Worm (Caenorhabditis elegans) whole organism, young adult: ENCODE measurements around the gene C34D4.10.

ENCODE experiments used
- B0019.2 ChIP-seq: fragments of 200-800 bp; sonication (Bioruptor generic); conservative IDR thresholded peaks from 2 replicates; pipeline ENCODE4 v1.3.6; 2022; ENCODE audit warnings: missing genetic modification reagents, missing genetic modification characterization, missing compliant biosample characterization
- B0261.1 ChIP-seq: sonication (generic microtip); optimal IDR thresholded peaks from 2 replicates; lab custom pipeline; 2016; ENCODE audit warnings: mild to moderate bottlenecking, missing genetic modification characterization, moderate library complexity, missing compliant biosample characterization
- ceh-27 ChIP-seq: fragments of 200-800 bp; sonication (Bioruptor generic); optimal IDR thresholded peaks from 2 replicates; lab custom pipeline; 2018; ENCODE audit warnings: mild to moderate bottlenecking, missing genetic modification characterization, moderate library complexity, missing compliant biosample characterization
- mel-28 ChIP-seq: sonication (generic microtip); optimal IDR thresholded peaks from 2 replicates; lab custom pipeline; 2016; ENCODE audit warnings: borderline replicate concordance, mild to moderate bottlenecking, missing genetic modification characterization, missing compliant biosample characterization
- pbrm-1 ChIP-seq: fragments of 200-800 bp; sonication (Bioruptor generic); IDR thresholded peaks from 2 replicates; pipeline ENCODE4 v1.3.6; 2022; ENCODE audit warnings: missing genetic modification reagents, missing genetic modification characterization, missing compliant biosample characterization
- pha-4 ChIP-seq: fragments of 150-350 bp; sonication (generic microtip); optimal IDR thresholded peaks from 2 replicates; lab custom pipeline; 2014; ENCODE audit warnings: missing biosample characterization, missing genetic modification reagents, missing genetic modification characterization
- sdz-38 ChIP-seq: sonication (generic microtip); optimal IDR thresholded peaks from 2 replicates; lab custom pipeline; 2016; ENCODE audit warnings: missing genotype, missing genetic modification characterization, missing compliant biosample characterization

DNA sequence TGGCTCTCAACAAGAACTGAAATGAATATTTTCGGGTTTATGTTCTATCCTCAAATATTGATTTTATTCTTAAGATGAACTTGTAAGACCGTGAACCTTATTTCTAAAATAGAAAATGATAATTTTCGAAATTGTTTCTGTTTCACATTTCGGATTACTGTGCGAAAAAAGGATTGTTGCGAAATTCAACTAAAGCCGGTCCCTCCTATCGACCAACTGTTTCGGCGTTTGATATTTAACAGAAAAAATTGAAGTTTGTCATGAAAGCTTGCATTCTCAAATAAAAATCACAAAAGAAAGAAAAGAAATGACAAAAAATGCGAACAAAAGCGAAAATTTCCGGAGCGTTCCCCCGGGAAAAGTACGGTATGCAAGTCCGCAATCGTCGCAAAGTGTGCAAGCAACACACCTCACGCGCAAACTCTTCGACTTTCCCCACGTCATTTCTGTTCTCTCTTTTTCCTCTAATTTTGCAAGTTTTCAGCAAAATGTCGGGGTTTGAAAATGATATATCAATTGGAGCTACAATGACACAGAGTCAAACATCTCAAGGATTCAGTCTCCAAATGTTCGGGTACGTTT is 27.9 kb upstream of the C34D4.10 start, which contains the start of gene C34D4.4:
- no peak for TF ChIP-seq pha-4 (tag; lab: Kevin White, UChicago)
- no peak for TF ChIP-seq B0261.1
- 0 out of 2 replicates have a peak, but pooled peaks have one; percentile 21 for TF ChIP-seq pbrm-1
- TF ChIP-seq mel-28 (tag; lab: Kevin White, UChicago): no peak
- TF ChIP-seq sdz-38 (tag; lab: Kevin White, UChicago): no peak
- TF ChIP-seq B0019.2: no peak
- no peak for TF ChIP-seq ceh-27 (GFP tag; lab: Kevin White, UChicago)
